Fruit fly (Drosophila melanogaster) whole organism, embryonic: ENCODE results near the gene CG43322.

Experiments
- Ada2b ChIP-seq: fragments of 200-800 bp; sonication (Bioruptor generic); IDR thresholded peaks from 2 replicates; pipeline ENCODE4 v1.3.6; 2022; ENCODE audit warnings: missing biosample characterization, missing genetic modification characterization
- B-H1 ChIP-seq: fragments of 200-800 bp; sonication (Bioruptor generic); IDR thresholded peaks from 3 replicates; pipeline ENCODE4 v1.3.6; 2022; ENCODE audit warnings: missing biosample characterization, missing genetic modification characterization
- CG11456 ChIP-seq: fragments of 200-800 bp; sonication (Bioruptor generic); IDR thresholded peaks from 3 replicates; pipeline ENCODE4 v1.3.6; 2022; ENCODE audit warnings: missing biosample characterization, missing genetic modification characterization
- CG13424 ChIP-seq: fragments of 200-800 bp; sonication (Bioruptor generic); optimal IDR thresholded peaks from 2 replicates; lab custom pipeline; 2019; ENCODE audit warnings: missing biosample characterization, mild to moderate bottlenecking, missing genetic modification characterization, moderate library complexity
- CG13894 ChIP-seq: fragments of 200-800 bp; sonication (Bioruptor generic); optimal IDR thresholded peaks from 3 replicates; lab custom pipeline; 2018; ENCODE audit warnings: missing biosample characterization, mild to moderate bottlenecking, missing genetic modification characterization, moderate library complexity
- CG14860 ChIP-seq: fragments of 200-800 bp; sonication (Bioruptor generic); IDR thresholded peaks from 3 replicates; pipeline ENCODE4 v1.3.6; 2022; ENCODE audit warnings: missing biosample characterization, missing genetic modification characterization; ENCODE audit not compliant: partially characterized antibody
- CG14965 ChIP-seq: fragments of 200-800 bp; sonication (Bioruptor generic); optimal IDR thresholded peaks from 2 replicates; lab custom pipeline; 2016; ENCODE audit warnings: missing biosample characterization, missing genetic modification characterization, borderline replicate concordance
- CG15601 ChIP-seq: fragments of 200-800 bp; sonication (Bioruptor generic); optimal IDR thresholded peaks from 3 replicates; lab custom pipeline; 2019; ENCODE audit warnings: missing biosample characterization, mild to moderate bottlenecking, missing genetic modification characterization, moderate library complexity
- CG16815 ChIP-seq: fragments of 200-800 bp; sonication (Bioruptor generic); optimal IDR thresholded peaks from 3 replicates; lab custom pipeline; 2017; ENCODE audit warnings: missing biosample characterization, mild to moderate bottlenecking, missing genetic modification characterization
- CG17385 ChIP-seq: fragments of 200-800 bp; sonication (Bioruptor generic); optimal IDR thresholded peaks from 3 replicates; lab custom pipeline; 2018; ENCODE audit warnings: missing biosample characterization, mild to moderate bottlenecking, missing genetic modification characterization
- CG2875 ChIP-seq: fragments of 200-800 bp; sonication (Bioruptor generic); optimal IDR thresholded peaks from 2 replicates; lab custom pipeline; 2017; ENCODE audit warnings: missing biosample characterization, mild to moderate bottlenecking, missing genetic modification characterization, missing genetic modification reagents
- CG31441 ChIP-seq: fragments of 200-800 bp; sonication (Bioruptor generic); IDR thresholded peaks from 2 replicates; pipeline ENCODE4 v1.3.6; 2022; ENCODE audit warnings: missing biosample characterization, missing genetic modification characterization
- CG42726 ChIP-seq: fragments of 200-800 bp; sonication (Bioruptor generic); IDR thresholded peaks from 2 replicates; pipeline ENCODE4 v1.3.6; 2022; ENCODE audit warnings: missing biosample characterization, missing genetic modification characterization; ENCODE audit not compliant: partially characterized antibody
- CG4282 ChIP-seq: fragments of 200-800 bp; sonication (Bioruptor generic); optimal IDR thresholded peaks from 2 replicates; lab custom pipeline; 2016; ENCODE audit warnings: missing biosample characterization, missing genetic modification characterization
- CG5180 ChIP-seq: fragments of 200-800 bp; sonication (Bioruptor generic); optimal IDR thresholded peaks from 3 replicates; lab custom pipeline; 2017; ENCODE audit warnings: missing biosample characterization, missing genetic modification characterization, mild to moderate bottlenecking, moderate library complexity, missing genetic modification reagents
- CG6813 ChIP-seq: fragments of 200-800 bp; sonication (Bioruptor generic); optimal IDR thresholded peaks from 2 replicates; lab custom pipeline; 2017; ENCODE audit warnings: missing biosample characterization, missing genetic modification characterization, mild to moderate bottlenecking, moderate library complexity, missing genetic modification reagents
- CG8765 ChIP-seq: fragments of 200-800 bp; sonication (Bioruptor generic); IDR thresholded peaks from 2 replicates; pipeline ENCODE4 v1.3.6; 2022; ENCODE audit warnings: missing biosample characterization, missing genetic modification characterization
- CG8944 ChIP-seq: fragments of 200-800 bp; sonication (Bioruptor generic); optimal IDR thresholded peaks from 3 replicates; lab custom pipeline; 2016; ENCODE audit warnings: missing biosample characterization, missing genetic modification characterization
- CG9876 ChIP-seq: fragments of 200-800 bp; sonication (Bioruptor generic); optimal IDR thresholded peaks from 2 replicates; lab custom pipeline; 2016; ENCODE audit warnings: missing biosample characterization, missing genetic modification characterization
- Dbx ChIP-seq: fragments of 200-800 bp; sonication (Bioruptor generic); IDR thresholded peaks from 3 replicates; pipeline ENCODE4 v1.3.6; 2022; ENCODE audit warnings: missing biosample characterization, missing genetic modification characterization
- Ets97D ChIP-seq: fragments of 200-800 bp; sonication (Bioruptor generic); optimal IDR thresholded peaks from 3 replicates; lab custom pipeline; 2016; ENCODE audit warnings: missing biosample characterization, missing genetic modification characterization
- Hand ChIP-seq: fragments of 200-800 bp; sonication (Bioruptor generic); optimal IDR thresholded peaks from 2 replicates; lab custom pipeline; 2017; ENCODE audit warnings: mild to moderate bottlenecking, missing biosample characterization, missing genetic modification reagents, missing genetic modification characterization
- NC2β ChIP-seq: fragments of 200-800 bp; sonication (Bioruptor generic); optimal IDR thresholded peaks from 2 replicates; lab custom pipeline; 2016; ENCODE audit warnings: missing biosample characterization, missing genetic modification characterization
- Opbp ChIP-seq: fragments of 200-800 bp; sonication (Bioruptor generic); IDR thresholded peaks from 3 replicates; pipeline ENCODE4 v1.3.6; 2022; ENCODE audit warnings: missing biosample characterization, missing genetic modification characterization; ENCODE audit not compliant: partially characterized antibody
- Ptx1 ChIP-seq: fragments of 200-800 bp; sonication (Bioruptor generic); IDR thresholded peaks from 2 replicates; pipeline ENCODE4 v1.3.6; 2022; ENCODE audit warnings: missing biosample characterization, missing genetic modification characterization
- Rx ChIP-seq: fragments of 200-800 bp; sonication (Bioruptor generic); IDR thresholded peaks from 2 replicates; pipeline ENCODE4 v1.3.6; 2022; ENCODE audit warnings: missing biosample characterization, missing genetic modification characterization
- Scr ChIP-seq: fragments of 200-800 bp; sonication (Bioruptor generic); IDR thresholded peaks from 2 replicates; pipeline ENCODE4 v1.3.6; 2022; ENCODE audit warnings: missing biosample characterization, missing genetic modification characterization; ENCODE audit not compliant: partially characterized antibody
- Sox100B ChIP-seq: fragments of 200-800 bp; sonication (Bioruptor generic); optimal IDR thresholded peaks from 3 replicates; lab custom pipeline; 2018; ENCODE audit warnings: missing biosample characterization, mild to moderate bottlenecking, missing genetic modification characterization
- Ssrp ChIP-seq: fragments of 200-800 bp; sonication (Bioruptor generic); optimal IDR thresholded peaks from 2 replicates; lab custom pipeline; 2018; ENCODE audit warnings: missing biosample characterization, mild to moderate bottlenecking, missing genetic modification characterization, moderate library complexity
- Tbp ChIP-seq: fragments of >200 bp; optimal IDR thresholded peaks from 2 replicates; lab custom pipeline; 2018; ENCODE audit warnings: missing biosample characterization, missing genetic modification characterization
- da ChIP-seq: fragments of 200-800 bp; sonication (Bioruptor generic); optimal IDR thresholded peaks from 2 replicates; lab custom pipeline; 2016; ENCODE audit warnings: missing biosample characterization, missing genetic modification characterization
- danr ChIP-seq: fragments of 200-800 bp; sonication (Bioruptor generic); IDR thresholded peaks from 2 replicates; pipeline ENCODE4 v1.3.6; 2022; ENCODE audit warnings: missing biosample characterization, missing genetic modification characterization
- dmrt11E ChIP-seq: fragments of 200-800 bp; sonication (Bioruptor generic); optimal IDR thresholded peaks from 3 replicates; lab custom pipeline; 2018; ENCODE audit warnings: missing biosample characterization, mild to moderate bottlenecking, missing genetic modification characterization, moderate library complexity
- en ChIP-seq: fragments of 200-800 bp; sonication (Bioruptor generic); optimal IDR thresholded peaks from 2 replicates; lab custom pipeline; 2016; ENCODE audit warnings: missing biosample characterization, missing genetic modification characterization
- fd102C ChIP-seq: fragments of 200-800 bp; sonication (Bioruptor generic); optimal IDR thresholded peaks from 2 replicates; lab custom pipeline; 2018; ENCODE audit warnings: missing biosample characterization, mild to moderate bottlenecking, missing genetic modification characterization, moderate library complexity
- gt ChIP-seq: fragments of 200-800 bp; sonication (Bioruptor generic); IDR thresholded peaks from 2 replicates; pipeline ENCODE4 v1.3.6; 2022; ENCODE audit warnings: missing biosample characterization, missing genetic modification characterization
- ham ChIP-seq: fragments of 200-800 bp; sonication (Bioruptor generic); IDR thresholded peaks from 2 replicates; pipeline ENCODE4 v1.3.6; 2022; ENCODE audit warnings: missing biosample characterization, missing genetic modification characterization
- insv ChIP-seq, 2 experiments: fragments of 200-800 bp; sonication (Bioruptor generic); optimal IDR thresholded peaks; 3 replicates each; lab custom pipeline; 2016 to 2018; ENCODE audit warnings: missing biosample characterization in 2 of 2, missing genetic modification characterization in 2 of 2
- kni ChIP-seq: fragments of 200-800 bp; sonication (Bioruptor generic); optimal IDR thresholded peaks from 3 replicates; lab custom pipeline; 2017; ENCODE audit warnings: mild to moderate bottlenecking, missing biosample characterization, missing genetic modification reagents, missing genetic modification characterization
- lov ChIP-seq, 2 experiments: fragments of 200-800 bp in 1 of 2; fragments of >200 bp in 1 of 2; sonication (Bioruptor generic) in 1 of 2; IDR thresholded peaks in 1 of 2; optimal IDR thresholded peaks in 1 of 2; 2 replicates in 1 of 2; 3 replicates in 1 of 2; pipeline versions ENCODE4 v1.3.6 to Lab custom; 2017 to 2022; ENCODE audit warnings: missing biosample characterization in 1 of 2, missing genetic modification characterization in 1 of 2
- mld ChIP-seq: fragments of 200-800 bp; sonication (Bioruptor generic); IDR thresholded peaks from 3 replicates; pipeline ENCODE4 v1.3.6; 2022; ENCODE audit warnings: missing biosample characterization, missing genetic modification characterization; ENCODE audit not compliant: partially characterized antibody
- nau ChIP-seq: fragments of 200-800 bp; sonication (Bioruptor generic); optimal IDR thresholded peaks from 3 replicates; lab custom pipeline; 2017; ENCODE audit warnings: missing biosample characterization, mild to moderate bottlenecking, missing genetic modification characterization, missing genetic modification reagents
- pnt ChIP-seq: fragments of 200-800 bp; sonication (Bioruptor generic); optimal IDR thresholded peaks from 3 replicates; lab custom pipeline; 2016; ENCODE audit warnings: missing biosample characterization, missing genetic modification characterization
- rib ChIP-seq: fragments of 200-800 bp; sonication (Bioruptor generic); IDR thresholded peaks from 2 replicates; pipeline ENCODE4 v1.3.6; 2022; ENCODE audit warnings: missing biosample characterization, missing genetic modification characterization
- sens-2 ChIP-seq: fragments of 200-800 bp; sonication (Bioruptor generic); IDR thresholded peaks from 2 replicates; pipeline ENCODE4 v1.3.6; 2022; ENCODE audit warnings: missing biosample characterization, missing genetic modification characterization
- slp2 ChIP-seq: fragments of 200-800 bp; sonication (Bioruptor generic); optimal IDR thresholded peaks from 2 replicates; lab custom pipeline; 2016; ENCODE audit warnings: missing biosample characterization, missing genetic modification characterization
- tgo ChIP-seq: fragments of 200-800 bp; sonication (Bioruptor generic); IDR thresholded peaks from 3 replicates; pipeline ENCODE4 v1.3.6; 2022; ENCODE audit warnings: missing biosample characterization, missing genetic modification characterization
- tna ChIP-seq: fragments of 200-800 bp; sonication (Bioruptor generic); IDR thresholded peaks from 2 replicates; pipeline ENCODE4 v1.3.6; 2022; ENCODE audit warnings: missing biosample characterization, missing genetic modification characterization; ENCODE audit not compliant: partially characterized antibody
- wdn ChIP-seq: fragments of 200-800 bp; sonication (Bioruptor generic); IDR thresholded peaks from 2 replicates; pipeline ENCODE4 v1.3.6; 2022; ENCODE audit warnings: missing biosample characterization, missing genetic modification characterization
- zf30C ChIP-seq: fragments of 200-800 bp; sonication (Bioruptor generic); optimal IDR thresholded peaks from 3 replicates; lab custom pipeline; 2018; ENCODE audit warnings: missing biosample characterization, mild to moderate bottlenecking, missing genetic modification characterization

Gene CG43322

dm6 chr2L:6964022-6964434, 49.2 kb upstream of the CG43322 start, which contains the start of the genes sip2 and Coprox (continued):
- no peak for TF ChIP-seq Sox100B (GFP tag; lab: Kevin White, UChicago)
- TF ChIP-seq CG5180 (GFP tag; lab: Kevin White, UChicago): no peak
- peak; percentile 53; the same call in 1 of the 2 replicates for TF ChIP-seq Ptx1 (GFP tag; lab: Robert Waterston, UW)
- TF ChIP-seq danr (GFP tag; lab: Robert Waterston, UW): no peak
- no peak for TF ChIP-seq tna (GFP tag; lab: Robert Waterston, UW)
- TF ChIP-seq CG2875 (GFP tag; lab: Kevin White, UChicago): no peak
- TF ChIP-seq CG11456: 0 out of 3 replicates have a peak, but pooled peaks have one; percentile 20
- no peak for TF ChIP-seq mld (GFP tag; lab: Robert Waterston, UW)
- TF ChIP-seq tgo (GFP tag; lab: Robert Waterston, UW): peak; percentile 58; the same call in 2 of the 3 replicates
- no peak for TF ChIP-seq CG14965 (GFP tag; lab: Kevin White, UChicago)
- no peak for TF ChIP-seq pnt (GFP tag; lab: Kevin White, UChicago)
- no peak for TF ChIP-seq CG8765 (GFP tag; lab: Robert Waterston, UW)
- TF ChIP-seq Ssrp (tag; lab: Kevin White, UChicago): peak; percentile 73
- TF ChIP-seq Dbx: 0 out of 3 replicates have a peak, but pooled peaks have one; percentile 10
- TF ChIP-seq CG9876 (GFP tag; lab: Kevin White, UChicago): no peak
- TF ChIP-seq CG13894: peak; percentile 73
- TF ChIP-seq kni (GFP tag; lab: Kevin White, UChicago): peak; percentile 30
- TF ChIP-seq Rx (GFP tag; lab: Robert Waterston, UW): no peak
- peak; percentile 84 for TF ChIP-seq CG13424
- peak in 1 of 2 experiments; percentile 27 for TF ChIP-seq insv (GFP tag; optimal IDR thresholded peaks at IDR 0.05; lab: Kevin White, UChicago)
- TF ChIP-seq wdn (GFP tag; lab: Robert Waterston, UW): 0 out of 2 replicates have a peak, but pooled peaks have one; percentile 17
- TF ChIP-seq CG15601: peak; percentile 78
- TF ChIP-seq gt (GFP tag; lab: Robert Waterston, UW): no peak
- no peak for TF ChIP-seq en
- TF ChIP-seq CG17385 (GFP tag; lab: Kevin White, UChicago): peak; percentile 62
- peak; percentile 77 for TF ChIP-seq dmrt11E
- no peak for TF ChIP-seq da (GFP tag; lab: Kevin White, UChicago)
- peak; percentile 85 for TF ChIP-seq CG31441 (GFP tag; lab: Robert Waterston, UW)
- TF ChIP-seq B-H1 (GFP tag; lab: Robert Waterston, UW): no peak; the same call in 2 of the 3 replicates
- no peak for TF ChIP-seq lov (optimal IDR thresholded peaks at IDR 0.05; lab: Kevin White, UChicago)
- TF ChIP-seq lov (GFP tag; IDR thresholded peaks at IDR 0.05; lab: Robert Waterston, UW): no peak
- no peak for TF ChIP-seq sens-2 (GFP tag; lab: Robert Waterston, UW)
- TF ChIP-seq CG4282 (GFP tag; lab: Kevin White, UChicago): no peak
- TF ChIP-seq Ets97D (GFP tag; lab: Kevin White, UChicago): no peak
- no peak for TF ChIP-seq Scr (GFP tag; lab: Robert Waterston, UW)
- TF ChIP-seq slp2 (GFP tag; lab: Kevin White, UChicago): no peak
- TF ChIP-seq NC2β (GFP tag; lab: Kevin White, UChicago): no peak
- no peak; the same call in 1 of the 2 replicates for TF ChIP-seq Ada2b
- no peak for TF ChIP-seq Opbp (GFP tag; lab: Robert Waterston, UW)
- no peak for TF ChIP-seq CG6813
- TF ChIP-seq nau (GFP tag; lab: Kevin White, UChicago): no peak
- TF ChIP-seq CG16815 (GFP tag; lab: Kevin White, UChicago): peak; percentile 26
- no peak for TF ChIP-seq Tbp (GFP tag; lab: Kevin White, UChicago)
- no peak for TF ChIP-seq CG42726 (GFP tag; lab: Robert Waterston, UW)
- no peak for TF ChIP-seq zf30C (GFP tag; lab: Kevin White, UChicago)
- no peak for TF ChIP-seq CG14860 (GFP tag; lab: Robert Waterston, UW)
- peak; percentile 50; the same call in 1 of the 2 replicates for TF ChIP-seq rib
- TF ChIP-seq CG8944: no peak
- TF ChIP-seq Hand (GFP tag; lab: Kevin White, UChicago): no peak
- no peak for TF ChIP-seq ham (GFP tag; lab: Robert Waterston, UW)
- TF ChIP-seq fd102C: no peak
